Worm (Caenorhabditis elegans) whole organism, midembryonic: ENCODE measurements around the gene daf-31.

Experiments
- T22C8.4 ChIP-seq: fragments of 200-800 bp; sonication (Bioruptor generic); IDR thresholded peaks from 2 replicates; pipeline ENCODE4 v1.3.6; 2022; ENCODE audit warnings: missing genetic modification characterization, missing compliant biosample characterization
- cog-1 ChIP-seq: sonication (generic microtip); optimal IDR thresholded peaks from 2 replicates; lab custom pipeline; 2016; ENCODE audit warnings: missing genetic modification characterization, missing compliant biosample characterization
- flt-1 ChIP-seq: fragments of 200-800 bp; sonication (Bioruptor generic); IDR thresholded peaks from 2 replicates; pipeline ENCODE4 v1.3.6; 2022; ENCODE audit warnings: missing genetic modification characterization, missing compliant biosample characterization
- klf-2 ChIP-seq: fragments of 200-800 bp; sonication (Bioruptor generic); conservative IDR thresholded peaks from 2 replicates; pipeline ENCODE4 v1.3.6; 2022; ENCODE audit warnings: missing genetic modification reagents, missing genetic modification characterization, missing compliant biosample characterization
- med-1 ChIP-seq: sonication (generic microtip); optimal IDR thresholded peaks from 2 replicates; lab custom pipeline; 2017; ENCODE audit warnings: missing genetic modification characterization, mild to moderate bottlenecking, missing compliant biosample characterization, antibody characterized with exemption, missing genetic modification reagents; ENCODE audit not compliant: insufficient read depth
- ref-1 ChIP-seq: fragments of 200-800 bp; sonication (Bioruptor generic); conservative IDR thresholded peaks from 2 replicates; pipeline ENCODE4 v1.3.6; 2022; ENCODE audit warnings: missing genetic modification reagents, missing genetic modification characterization, missing compliant biosample characterization
- tab-1 ChIP-seq: fragments of 200-800 bp; sonication (Bioruptor generic); IDR thresholded peaks from 2 replicates; pipeline ENCODE4 v1.3.6; 2022; ENCODE audit warnings: missing genetic modification characterization, missing compliant biosample characterization
- ztf-23 ChIP-seq: fragments of 200-800 bp; sonication (Bioruptor generic); IDR thresholded peaks from 2 replicates; pipeline ENCODE4 v1.3.6; 2022; ENCODE audit warnings: missing genetic modification reagents, missing genetic modification characterization, missing compliant biosample characterization
- ztf-29 ChIP-seq: fragments of 200-800 bp; sonication (Bioruptor generic); IDR thresholded peaks from 2 replicates; pipeline ENCODE4 v1.3.6; 2022; ENCODE audit warnings: missing genetic modification reagents, missing genetic modification characterization, missing compliant biosample characterization

The daf-31 gene

DNA sequence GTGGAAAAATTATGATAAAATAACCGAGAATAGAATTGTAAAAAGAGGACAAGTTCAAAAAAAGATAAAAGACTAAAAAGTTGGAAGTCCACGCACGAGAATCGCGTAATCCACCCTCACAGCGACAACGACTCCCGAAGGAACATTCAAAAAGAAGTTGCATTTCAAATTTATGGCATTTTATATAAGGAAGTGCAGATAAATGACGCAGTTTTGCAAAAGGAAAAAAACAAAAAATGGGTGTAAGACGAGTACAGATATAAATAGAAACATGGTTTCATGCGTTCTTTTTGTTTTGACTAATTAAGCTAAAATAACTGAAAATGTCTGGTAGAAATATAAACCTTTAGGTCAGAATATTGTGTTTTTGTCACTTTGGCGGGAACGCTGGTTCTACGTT lies 6.9 kb upstream of the daf-31 start:
- TF ChIP-seq klf-2 (GFP tag; lab: Robert Waterston, UW): no peak
- no peak for TF ChIP-seq T22C8.4 (GFP tag; lab: Robert Waterston, UW)
- no peak for TF ChIP-seq cog-1 (tag; lab: Kevin White, UChicago)
- TF ChIP-seq tab-1 (GFP tag; lab: Robert Waterston, UW): no peak
- no peak for TF ChIP-seq ztf-23 (GFP tag; lab: Robert Waterston, UW)
- no peak for TF ChIP-seq med-1 (GFP tag; lab: Kevin White, UChicago)
- TF ChIP-seq ref-1: no peak
- no peak for TF ChIP-seq ztf-29
- TF ChIP-seq flt-1 (GFP tag; lab: Robert Waterston, UW): no peak

DNA sequence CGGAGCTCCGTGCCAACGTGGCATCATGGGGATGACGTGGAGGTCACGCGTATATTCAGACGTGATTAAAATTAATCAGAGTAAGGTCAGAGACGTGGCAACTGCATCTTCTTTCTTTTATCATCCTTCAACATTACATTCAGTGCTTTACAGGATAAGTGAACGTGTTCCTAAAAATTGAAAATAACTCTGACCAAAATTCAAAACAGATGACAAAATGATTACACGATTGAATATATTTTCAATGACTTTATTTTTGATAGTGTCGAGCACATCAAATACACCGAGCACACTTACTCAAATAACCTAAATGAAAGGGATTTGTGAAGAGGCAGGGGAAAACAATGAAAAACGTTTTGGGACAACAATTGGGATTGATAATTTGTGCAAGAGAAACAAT lies 3.7 kb upstream of the daf-31 start, which contains the start of gene K07H8.9:
Gene K07H8.9 (minus strand): TSS at position 125 of the 400 bp plus-strand sequence.
- no peak for TF ChIP-seq T22C8.4 (GFP tag; lab: Robert Waterston, UW)
- no peak for TF ChIP-seq tab-1 (GFP tag; lab: Robert Waterston, UW)
- TF ChIP-seq ztf-23 (GFP tag; lab: Robert Waterston, UW): no peak
- TF ChIP-seq flt-1 (GFP tag; lab: Robert Waterston, UW): no peak
- TF ChIP-seq med-1 (GFP tag; lab: Kevin White, UChicago): no peak
- no peak for TF ChIP-seq klf-2 (GFP tag; lab: Robert Waterston, UW)
- TF ChIP-seq ref-1: no peak
- no peak for TF ChIP-seq ztf-29

DNA sequence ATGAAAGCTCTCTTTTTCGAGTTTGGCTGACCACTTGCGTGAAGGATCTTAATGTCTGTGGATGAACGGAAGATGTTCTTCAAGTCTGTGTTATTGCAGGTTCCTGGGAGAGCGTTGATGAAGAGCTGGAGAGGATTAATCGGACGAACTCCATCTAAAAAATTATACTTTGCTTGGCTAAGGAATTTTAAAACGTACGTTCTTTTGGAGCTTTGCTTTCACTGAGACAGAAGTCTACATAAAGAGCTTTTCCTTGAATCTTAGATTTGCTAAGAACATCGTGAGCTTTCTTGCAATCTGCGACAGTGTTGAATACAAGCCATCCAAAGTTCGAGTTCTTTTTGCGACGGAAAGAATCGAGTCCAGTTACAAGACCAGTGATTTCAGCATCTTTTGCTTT lies 2.8 kb upstream of the daf-31 start:
- TF ChIP-seq T22C8.4 (GFP tag; lab: Robert Waterston, UW) (no peak), klf-2 (GFP tag; lab: Robert Waterston, UW) (no peak), flt-1 (GFP tag; lab: Robert Waterston, UW) (no peak), ztf-29 (no peak), ztf-23 (GFP tag; lab: Robert Waterston, UW) (no peak), tab-1 (GFP tag; lab: Robert Waterston, UW) (no peak), med-1 (GFP tag; lab: Kevin White, UChicago) (no peak), ref-1 (no peak)

DNA sequence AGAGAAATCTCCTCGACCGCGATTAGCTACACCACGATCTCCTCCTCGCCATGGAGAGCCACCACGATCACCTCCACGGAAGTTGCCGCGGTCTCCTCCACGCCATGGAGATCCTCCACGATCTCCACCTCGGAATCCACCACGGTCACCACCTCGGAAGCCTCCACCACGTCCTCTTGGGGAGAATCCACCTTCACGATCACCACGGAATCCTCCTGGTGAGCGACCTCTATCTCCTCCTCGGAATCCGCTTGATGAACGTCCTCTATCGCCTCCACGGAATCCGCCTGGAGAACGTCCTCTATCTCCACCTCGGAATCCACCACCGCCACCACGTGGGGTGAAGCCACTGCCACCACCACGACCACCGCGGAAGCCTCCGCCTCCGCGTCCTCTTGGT lies 968 bp upstream of the daf-31 start:
- TF ChIP-seq med-1 (GFP tag; lab: Kevin White, UChicago): no peak
- TF ChIP-seq tab-1 (GFP tag; lab: Robert Waterston, UW): no peak
- TF ChIP-seq T22C8.4 (GFP tag; lab: Robert Waterston, UW): no peak
- no peak for TF ChIP-seq klf-2 (GFP tag; lab: Robert Waterston, UW)
- no peak for TF ChIP-seq ztf-23 (GFP tag; lab: Robert Waterston, UW)
- no peak for TF ChIP-seq ref-1
- TF ChIP-seq ztf-29: no peak
- TF ChIP-seq cog-1 (tag; lab: Kevin White, UChicago): no peak
- TF ChIP-seq flt-1 (GFP tag; lab: Robert Waterston, UW): no peak

DNA sequence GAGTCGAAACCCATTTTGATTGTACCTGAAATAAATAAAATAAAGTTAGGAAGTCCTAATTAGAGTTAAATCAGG lies 731 bp upstream of the daf-31 start, which contains the start of gene nucl-1:
Gene nucl-1 (minus strand): TSS at position 26 of the 75 bp plus-strand sequence.
- no peak for TF ChIP-seq klf-2 (GFP tag; lab: Robert Waterston, UW)
- no peak for TF ChIP-seq ztf-29
- TF ChIP-seq flt-1 (GFP tag; lab: Robert Waterston, UW): no peak
- no peak for TF ChIP-seq ztf-23 (GFP tag; lab: Robert Waterston, UW)
- TF ChIP-seq med-1 (GFP tag; lab: Kevin White, UChicago): no peak
- no peak for TF ChIP-seq T22C8.4 (GFP tag; lab: Robert Waterston, UW)
- TF ChIP-seq ref-1: no peak

DNA sequence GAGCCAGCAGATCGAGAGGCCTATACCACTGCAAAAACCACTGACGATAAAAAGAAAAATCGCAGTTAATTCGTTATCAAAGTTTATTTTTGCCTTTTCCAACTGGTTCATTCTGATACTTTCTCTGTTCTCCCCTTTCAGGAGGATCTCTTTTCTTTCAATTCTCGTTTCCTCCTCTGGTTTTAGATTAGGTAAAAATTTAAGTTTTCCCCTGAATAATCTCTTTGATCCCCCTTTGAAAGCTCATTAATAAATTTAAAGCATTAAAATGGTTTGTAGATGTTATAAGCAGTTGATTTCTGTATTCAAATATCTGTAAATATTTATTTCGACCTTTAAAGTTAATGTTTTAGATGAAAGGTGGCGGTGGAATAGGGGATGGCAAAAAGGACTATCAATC lies 1.2 kb downstream of the daf-31 start, which contains the start of gene K07H8.2:
Gene K07H8.2 (plus strand): TSS at position 301 of the 400 bp plus-strand sequence.
- TF ChIP-seq tab-1 (GFP tag; lab: Robert Waterston, UW): no peak
- no peak for TF ChIP-seq cog-1 (tag; lab: Kevin White, UChicago)
- no peak for TF ChIP-seq ztf-29
- TF ChIP-seq T22C8.4 (GFP tag; lab: Robert Waterston, UW): no peak
- no peak for TF ChIP-seq flt-1 (GFP tag; lab: Robert Waterston, UW)
- TF ChIP-seq ztf-23 (GFP tag; lab: Robert Waterston, UW): no peak
- TF ChIP-seq med-1 (GFP tag; lab: Kevin White, UChicago): no peak
- TF ChIP-seq ref-1: no peak
- TF ChIP-seq klf-2 (GFP tag; lab: Robert Waterston, UW): no peak

DNA sequence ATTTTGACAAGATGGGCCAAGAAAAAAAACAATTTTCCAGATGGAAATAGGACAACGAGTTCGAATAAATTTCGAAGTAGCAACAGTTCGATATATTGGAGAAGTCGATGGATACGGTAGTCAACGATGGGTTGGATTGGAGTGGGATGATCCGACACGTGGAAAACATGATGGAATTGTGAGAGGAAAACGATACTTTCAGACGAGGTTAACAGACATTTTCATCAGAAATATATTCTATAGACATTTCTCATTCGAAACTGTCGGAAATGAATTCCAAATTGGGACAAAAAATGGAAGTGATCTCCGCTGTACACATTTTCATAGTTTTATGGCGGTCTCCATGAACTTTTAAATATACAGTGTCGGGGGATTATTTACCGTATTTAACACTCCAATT lies 4.6 kb downstream of the daf-31 start, which contains the start of gene tbce-1:
Gene tbce-1 (plus strand): TSS at position 41 of the 400 bp plus-strand sequence.
- TF ChIP-seq tab-1 (GFP tag; lab: Robert Waterston, UW) (no peak), ref-1 (no peak), klf-2 (GFP tag; lab: Robert Waterston, UW) (no peak), ztf-23 (GFP tag; lab: Robert Waterston, UW) (no peak), cog-1 (tag; lab: Kevin White, UChicago) (no peak), med-1 (GFP tag; lab: Kevin White, UChicago) (no peak), T22C8.4 (GFP tag; lab: Robert Waterston, UW) (no peak), flt-1 (GFP tag; lab: Robert Waterston, UW) (no peak), ztf-29 (no peak)

DNA sequence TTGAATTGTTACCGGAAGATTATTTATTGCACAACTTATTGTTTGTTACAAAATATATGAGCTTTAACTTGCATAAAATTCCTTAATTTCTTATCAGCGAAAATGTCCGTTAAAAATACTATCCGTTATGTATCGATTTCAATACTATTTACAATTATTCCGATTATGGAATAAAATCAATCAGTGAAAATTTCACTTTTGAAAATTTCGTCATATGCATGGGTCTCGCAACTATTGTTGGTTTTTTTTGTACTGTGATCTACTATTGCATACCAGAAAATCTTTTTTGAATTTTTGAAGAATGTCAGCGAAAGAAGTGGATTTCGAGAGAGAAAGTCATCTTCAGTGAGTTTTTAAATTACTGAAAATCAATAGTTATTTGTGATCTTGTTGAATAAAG lies 7.1 kb downstream of the daf-31 start, which contains the start of gene nprl-3:
Gene nprl-3 (plus strand): TSS at position 301 of the 400 bp plus-strand sequence.
- TF ChIP-seq T22C8.4 (GFP tag; lab: Robert Waterston, UW) (no peak), klf-2 (GFP tag; lab: Robert Waterston, UW) (no peak), ref-1 (no peak), tab-1 (GFP tag; lab: Robert Waterston, UW) (no peak), ztf-23 (GFP tag; lab: Robert Waterston, UW) (no peak), cog-1 (tag; lab: Kevin White, UChicago) (no peak), med-1 (GFP tag; lab: Kevin White, UChicago) (no peak), ztf-29 (no peak), flt-1 (GFP tag; lab: Robert Waterston, UW) (no peak)

DNA sequence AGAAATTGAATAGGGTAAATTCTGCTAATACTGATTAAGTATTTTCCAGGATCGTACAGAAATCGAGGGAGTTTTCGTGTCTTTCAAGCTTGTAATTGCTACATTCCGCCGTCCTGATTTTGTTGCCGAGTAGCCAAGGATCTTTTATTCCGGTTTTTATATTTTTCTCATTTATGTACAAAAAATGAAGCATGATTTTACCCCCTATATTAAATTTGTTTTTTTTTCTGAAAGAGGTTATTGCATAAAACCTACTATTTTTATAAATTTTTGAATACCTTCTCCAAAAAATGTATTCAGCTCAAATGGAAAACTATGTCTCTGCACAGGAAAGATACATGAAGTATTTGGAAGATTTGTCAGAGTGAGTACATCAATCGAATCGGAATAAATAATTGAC lies 9.6 kb downstream of the daf-31 start, which contains the start of gene F35H10.6:
Gene F35H10.6 (plus strand): TSS at position 301 of the 400 bp plus-strand sequence.
- TF ChIP-seq ref-1 (no peak), tab-1 (GFP tag; lab: Robert Waterston, UW) (no peak)

DNA sequence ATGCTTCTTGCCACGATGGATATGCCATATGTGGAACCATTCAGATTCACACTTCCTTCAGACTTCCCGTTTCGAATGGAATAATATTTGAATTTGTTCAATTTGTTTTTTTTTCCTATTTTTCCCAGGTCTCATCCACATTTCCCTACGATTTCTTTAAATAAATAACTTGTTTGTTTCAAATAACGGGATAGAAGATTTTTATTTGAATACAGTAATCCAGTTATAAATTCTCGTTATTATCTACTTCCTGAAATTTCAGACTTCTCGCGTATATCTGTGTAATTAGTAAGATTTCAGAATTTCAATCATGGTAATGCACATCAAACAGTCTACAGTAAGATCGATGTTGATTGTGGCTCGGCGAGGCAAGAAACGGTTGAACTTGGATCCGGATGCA lies 10.4 kb downstream of the daf-31 start, which contains the start of gene F35H10.5:
Gene F35H10.5 (plus strand): TSS at position 301 of the 400 bp plus-strand sequence.
- TF ChIP-seq flt-1 (GFP tag; lab: Robert Waterston, UW) (no peak), med-1 (GFP tag; lab: Kevin White, UChicago) (no peak), ref-1 (no peak), ztf-23 (GFP tag; lab: Robert Waterston, UW) (no peak), T22C8.4 (GFP tag; lab: Robert Waterston, UW) (no peak), ztf-29 (no peak), tab-1 (GFP tag; lab: Robert Waterston, UW) (no peak), klf-2 (GFP tag; lab: Robert Waterston, UW) (no peak), cog-1 (tag; lab: Kevin White, UChicago) (no peak)
